Fruit fly (Drosophila melanogaster) whole organism, embryonic: Measurements from ENCODE around the gene Usf.

Experiments used
- CG12219 ChIP-seq: fragments of 200-800 bp; sonication (Bioruptor generic); optimal IDR thresholded peaks from 3 replicates; lab custom pipeline; 2018; ENCODE audit warnings: missing biosample characterization, mild to moderate bottlenecking, missing genetic modification characterization
- CG32532 ChIP-seq: fragments of 200-800 bp; sonication (Bioruptor generic); IDR thresholded peaks from 2 replicates; pipeline ENCODE4 v1.3.6; 2022; ENCODE audit warnings: missing biosample characterization, missing genetic modification characterization
- CkIIα-i1 ChIP-seq: fragments of 200-800 bp; sonication (Bioruptor generic); IDR thresholded peaks from 2 replicates; pipeline ENCODE4 v1.3.6; 2022; ENCODE audit warnings: missing biosample characterization, missing genetic modification characterization
- Dp ChIP-seq: fragments of 200-800 bp; sonication (Bioruptor generic); optimal IDR thresholded peaks from 2 replicates; lab custom pipeline; 2018; ENCODE audit warnings: missing biosample characterization, mild to moderate bottlenecking, missing genetic modification characterization, moderate library complexity
- Sry-β ChIP-seq: fragments of 200-800 bp; sonication (Bioruptor generic); optimal IDR thresholded peaks from 2 replicates; lab custom pipeline; 2018; ENCODE audit warnings: missing biosample characterization, mild to moderate bottlenecking, missing genetic modification characterization, moderate library complexity
- chn ChIP-seq: fragments of 200-800 bp; sonication (Bioruptor generic); optimal IDR thresholded peaks from 2 replicates; lab custom pipeline; 2016; ENCODE audit warnings: missing biosample characterization, missing genetic modification characterization
- psq ChIP-seq: fragments of 200-800 bp; sonication (Bioruptor generic); optimal IDR thresholded peaks from 2 replicates; lab custom pipeline; 2017; ENCODE audit warnings: missing biosample characterization, missing genetic modification characterization
- trem ChIP-seq: fragments of 200-800 bp; optimal IDR thresholded peaks from 3 replicates; lab custom pipeline; 2019; ENCODE audit warnings: missing biosample characterization, mild to moderate bottlenecking, missing genetic modification characterization, moderate library complexity
- vnd ChIP-seq: fragments of 200-800 bp; sonication (Bioruptor generic); IDR thresholded peaks from 3 replicates; pipeline ENCODE4 v1.3.6; 2022; ENCODE audit warnings: missing biosample characterization, missing genetic modification characterization; ENCODE audit not compliant: partially characterized antibody

dm6 chrX:4590772-4591064, 42.1 kb upstream of the Usf start:
- TF ChIP-seq CkIIα-i1 (GFP tag; lab: Robert Waterston, UW) (no peak), trem (tag; lab: Kevin White, UChicago) (no peak), Sry-β (GFP tag; lab: Kevin White, UChicago) (no peak), psq (GFP tag; lab: Kevin White, UChicago) (no peak), CG12219 (no peak), Dp (no peak), vnd (GFP tag; lab: Robert Waterston, UW) (no peak), CG32532 (GFP tag; lab: Robert Waterston, UW) (no peak), chn (GFP tag; lab: Kevin White, UChicago) (no peak)
